Worm (Caenorhabditis elegans): ENCODE results near the gene K11D12.6.

- TF ChIP-seq rpc-1 (optimal IDR thresholded peaks at IDR 0.05) (no peak), rpc-1 (tag; optimal IDR thresholded peaks at IDR 0.05) (no peak), ZK185.1 (tag; optimal IDR thresholded peaks at IDR 0.05; ENCODE audit: poor library complexity, severe bottlenecking) (no peak), bed-1 (GFP tag; IDR thresholded peaks at IDR 0.05) (no peak), Y56A3A.18 (GFP tag; IDR thresholded peaks at IDR 0.05) (no peak), ama-1 (optimal IDR thresholded peaks at IDR 0.05) (no peak), ama-1 (GFP tag; optimal IDR thresholded peaks at IDR 0.05) (no peak)
These were observed 8.5 kb downstream of the K11D12.6 start for ce11 chrV:5026438-5026837.
